Worm (Caenorhabditis elegans) whole organism, L1 larva: Measurements from ENCODE around the gene K12H6.6.

Experiments used
- F16B12.6 ChIP-seq: fragments of 150-350 bp; optimal IDR thresholded peaks from 2 replicates; lab custom pipeline; 2014; ENCODE audit warnings: missing biosample characterization, missing genetic modification characterization
- ama-1 ChIP-seq: fragments of 150-350 bp; optimal IDR thresholded peaks from 2 replicates; lab custom pipeline; 2014
- tlp-1 ChIP-seq: fragments of 150-350 bp; optimal IDR thresholded peaks from 2 replicates; lab custom pipeline; 2014; ENCODE audit warnings: missing biosample characterization, missing genetic modification characterization
- unc-130 ChIP-seq: fragments of 150-350 bp; optimal IDR thresholded peaks from 2 replicates; lab custom pipeline; 2017; ENCODE audit warnings: missing biosample characterization, missing genetic modification characterization, inconsistent platforms

- TF ChIP-seq ama-1 (lab: Kevin White, UChicago) (no peak), unc-130 (tag; lab: Kevin White, UChicago) (no peak), F16B12.6 (tag; lab: Kevin White, UChicago) (no peak), tlp-1 (tag; lab: Kevin White, UChicago) (no peak)
These were observed 29.3 kb downstream of the K12H6.6 start for ce11 chrII:2801764-2802163.
